Fruit fly (Drosophila melanogaster): ENCODE results near the gene yip2.

yip2 gene

dm6 chr2L:9946051-9946450 is 31.0 kb downstream of the yip2 start (continued):
- TF ChIP-seq Bgb (GFP tag; IDR thresholded peaks at IDR 0.05; ENCODE audit: partially characterized antibody) (no peak), lov (optimal IDR thresholded peaks at IDR 0.05) (no peak), lov (GFP tag; IDR thresholded peaks at IDR 0.05) (no peak), CG12769 (tag; optimal IDR thresholded peaks at IDR 0.05) (peak; percentile 16), Hr78 (GFP tag; optimal IDR thresholded peaks at IDR 0.05) (peak in 1 of 2 experiments; percentile 35), CG4282 (GFP tag; optimal IDR thresholded peaks at IDR 0.05) (no peak), CG8290 (GFP tag; optimal IDR thresholded peaks at IDR 0.05) (no peak), CG8290 (tag; optimal IDR thresholded peaks at IDR 0.05) (no peak), kni (GFP tag; optimal IDR thresholded peaks at IDR 0.05) (peak; percentile 79), CG12744 (GFP tag; optimal IDR thresholded peaks at IDR 0.05) (no peak), Six4 (GFP tag; optimal IDR thresholded peaks at IDR 0.05) (no peak), tll (GFP tag; optimal IDR thresholded peaks at IDR 0.05) (peak in 1 of 2 experiments; percentile 20), cg (GFP tag; optimal IDR thresholded peaks at IDR 0.05) (peak; percentile 19), schlank (tag; optimal IDR thresholded peaks at IDR 0.05) (no peak), CG16815 (GFP tag; optimal IDR thresholded peaks at IDR 0.05) (no peak), CG7963 (GFP tag; IDR thresholded peaks at IDR 0.05; ENCODE audit: partially characterized antibody) (no peak), Lhr (GFP tag; optimal IDR thresholded peaks at IDR 0.05) (no peak), BtbVII (GFP tag; optimal IDR thresholded peaks at IDR 0.05) (no peak), zfh2 (GFP tag; optimal IDR thresholded peaks at IDR 0.05) (no peak), Stat92E (GFP tag; optimal IDR thresholded peaks at IDR 0.05) (peak in 1 of 3 experiments; percentile 49), nom (GFP tag; optimal IDR thresholded peaks at IDR 0.05) (no peak), CHES-1-like (GFP tag; optimal IDR thresholded peaks at IDR 0.05) (no peak), HLH4C (GFP tag; IDR thresholded peaks at IDR 0.05; ENCODE audit: partially characterized antibody) (no peak), CG6683 (GFP tag; optimal IDR thresholded peaks at IDR 0.05) (no peak), Poxn (GFP tag; IDR thresholded peaks at IDR 0.05) (no peak), CG5180 (GFP tag; optimal IDR thresholded peaks at IDR 0.05) (no peak), bowl (GFP tag; IDR thresholded peaks at IDR 0.05) (no peak), CG15011 (GFP tag; optimal IDR thresholded peaks at IDR 0.05) (no peak), insv (GFP tag; optimal IDR thresholded peaks at IDR 0.05) (no peak), Med (GFP tag) (peak; percentile 74), CG9215 (GFP tag; IDR thresholded peaks at IDR 0.05) (no peak), CG2120 (GFP tag; optimal IDR thresholded peaks at IDR 0.05) (no peak), Mes4 (GFP tag; optimal IDR thresholded peaks at IDR 0.05) (no peak), CG18262 (tag; optimal IDR thresholded peaks at IDR 0.05) (no peak), tap (tag; optimal IDR thresholded peaks at IDR 0.05) (no peak)

- TF ChIP-seq CG12071 (GFP tag; optimal IDR thresholded peaks at IDR 0.05) (no peak), CG18476 (GFP tag; optimal IDR thresholded peaks at IDR 0.05) (no peak), caup (GFP tag; optimal IDR thresholded peaks at IDR 0.05; ENCODE audit: severe bottlenecking) (peak; percentile 36), lbe (GFP tag; optimal IDR thresholded peaks at IDR 0.05) (peak; percentile 49), CG13287 (GFP tag; IDR thresholded peaks at IDR 0.05; ENCODE audit: partially characterized antibody) (peak; percentile 12; the same call in 1 of the 2 replicates), esg (GFP tag; conservative IDR thresholded peaks at IDR 0.05) (no peak), CG7786 (GFP tag; optimal IDR thresholded peaks at IDR 0.05) (no peak), mirr (GFP tag; optimal IDR thresholded peaks at IDR 0.05) (peak; percentile 84), CHES-1-like (GFP tag; optimal IDR thresholded peaks at IDR 0.05) (no peak), cg (GFP tag; optimal IDR thresholded peaks at IDR 0.05) (peak; percentile 39), ci (GFP tag; IDR thresholded peaks at IDR 0.05) (peak; percentile 62), Adf1 (GFP tag; IDR thresholded peaks at IDR 0.05) (peak; percentile 34; the same call in 1 of the 2 replicates), Atf6 (GFP tag; IDR thresholded peaks at IDR 0.05) (peak; percentile 28; the same call in 1 of the 2 replicates), CG34376 (GFP tag; optimal IDR thresholded peaks at IDR 0.05) (peak; percentile 63), sr (GFP tag; IDR thresholded peaks at IDR 0.05) (peak; percentile 32; the same call in 1 of the 3 replicates), CG11247 (GFP tag; IDR thresholded peaks at IDR 0.05) (0 out of 2 replicates have a peak, but pooled peaks have one; percentile 40), CG15514 (GFP tag; optimal IDR thresholded peaks at IDR 0.05) (peak; percentile 25), Bgb (GFP tag; IDR thresholded peaks at IDR 0.05; ENCODE audit: partially characterized antibody) (no peak; the same call in 1 of the 2 replicates), Drgx (GFP tag; IDR thresholded peaks at IDR 0.05) (peak; percentile 36)
These were observed 32.2 kb downstream of the yip2 start, which contains the start of gene CG5853 for dm6 chr2L:9947265-9947664. CG5853 (minus strand) TSS chr2L:9947648.

All from whole organism, embryonic.